Fruit fly (Drosophila melanogaster) S2 (cell line): ENCODE measurements around the gene Elys.

Experiments used
- CG8478 ChIP-seq: fragments of >200 bp; optimal IDR thresholded peaks from 2 replicates; lab custom pipeline; 2018
- CTCF ChIP-seq, 2 experiments: fragments of >200 bp; optimal IDR thresholded peaks; 2 replicates each; lab custom pipeline; 2018

dm6 chrX:19618183-19618740, 33.8 kb upstream of the Elys start, which contains the start of the genes Pstk and Tim9b:
- TF ChIP-seq CG8478 (lab: Kevin White, UChicago) (no peak), CTCF (optimal IDR thresholded peaks at IDR 0.05; lab: Kevin White, UChicago) (no peak)
